Worm (Caenorhabditis elegans) whole organism, young adult: ENCODE data around the gene egl-45.

Experiments used
- F37B4.10 ChIP-seq: fragments of 200-800 bp; sonication (Bioruptor generic); IDR thresholded peaks from 2 replicates; pipeline ENCODE4 v1.3.6; 2022; ENCODE audit warnings: missing genetic modification characterization, missing compliant biosample characterization
- attf-3 ChIP-seq: fragments of 200-800 bp; sonication (Bioruptor generic); conservative IDR thresholded peaks from 2 replicates; pipeline ENCODE4 v1.3.6; 2022; ENCODE audit warnings: missing genetic modification reagents, missing genetic modification characterization, missing compliant biosample characterization
- egrh-3 ChIP-seq: fragments of 200-800 bp; sonication (Bioruptor generic); IDR thresholded peaks from 2 replicates; pipeline ENCODE4 v1.3.6; 2022; ENCODE audit warnings: missing genetic modification reagents, missing genetic modification characterization, missing compliant biosample characterization
- fkh-3 ChIP-seq: sonication (generic microtip); optimal IDR thresholded peaks from 2 replicates; lab custom pipeline; 2016; ENCODE audit warnings: mild to moderate bottlenecking, missing genetic modification characterization, missing compliant biosample characterization
- nfya-1 ChIP-seq: sonication (generic microtip); optimal IDR thresholded peaks from 2 replicates; lab custom pipeline; 2017; ENCODE audit warnings: antibody characterized with exemption, missing compliant biosample characterization, missing genetic modification characterization, borderline replicate concordance; ENCODE audit not compliant: insufficient read depth

DNA sequence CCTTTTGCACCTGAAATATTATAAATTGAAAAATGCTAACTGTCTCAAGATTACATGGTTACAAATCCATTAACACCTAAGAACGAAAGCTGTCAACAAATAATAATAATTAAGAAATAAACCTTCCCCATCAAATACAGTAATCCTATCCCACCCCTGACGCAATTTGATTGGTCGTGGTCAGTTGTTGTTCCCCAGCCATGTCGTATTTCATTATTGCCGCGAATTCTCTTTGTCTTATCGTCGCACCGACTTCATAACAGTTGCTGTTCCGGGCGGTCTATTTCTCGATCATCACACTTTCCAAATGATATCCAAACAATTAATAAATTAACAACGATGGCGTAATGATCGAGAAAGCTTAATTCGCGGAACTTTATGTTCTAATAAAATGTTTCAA is 49.9 kb downstream of the egl-45 start:
- TF ChIP-seq F37B4.10 (GFP tag; lab: Robert Waterston, UW) (no peak), attf-3 (GFP tag; lab: Robert Waterston, UW) (no peak), nfya-1 (tag; lab: Kevin White, UChicago) (no peak), egrh-3 (no peak), fkh-3 (no peak)
